Worm (Caenorhabditis elegans) whole organism, L1 larva: ENCODE measurements around the gene snf-9.

ENCODE experiments used
- alr-1 ChIP-seq: fragments of 200-800 bp; sonication (Bioruptor generic); optimal IDR thresholded peaks from 2 replicates; lab custom pipeline; 2018; ENCODE audit warnings: borderline replicate concordance, mild to moderate bottlenecking, missing genetic modification characterization, missing compliant biosample characterization
- elt-3 ChIP-seq, 6 experiments: fragments of 150-350 bp in 1 of 6; sonication (generic microtip); optimal IDR thresholded peaks; 2 replicates each; lab custom pipeline; 2017 to 2018; ENCODE audit warnings: missing biosample characterization in 6 of 6, missing genetic modification characterization in 6 of 6, inconsistent platforms in 1 of 6
- irx-1 ChIP-seq: sonication (generic microtip); optimal IDR thresholded peaks from 2 replicates; lab custom pipeline; 2016; ENCODE audit warnings: missing genetic modification characterization, missing compliant biosample characterization
- lin-13 ChIP-seq: fragments of 150-350 bp; optimal IDR thresholded peaks from 2 replicates; lab custom pipeline; 2014; ENCODE audit warnings: missing biosample characterization, missing genetic modification reagents, missing genetic modification characterization
- lin-35 ChIP-seq, 2 experiments: fragments of 150-350 bp; optimal IDR thresholded peaks; 2 replicates each; lab custom pipeline; 2014; ENCODE audit warnings: missing biosample characterization in 2 of 2, missing genetic modification characterization in 2 of 2, missing genetic modification reagents in 2 of 2
- lsy-2 ChIP-seq, 2 experiments: fragments of 150-350 bp; optimal IDR thresholded peaks; 2 replicates each; lab custom pipeline; 2014; ENCODE audit warnings: missing biosample characterization in 2 of 2, missing genetic modification characterization in 2 of 2
- nhr-28 ChIP-seq: fragments of 150-350 bp; optimal IDR thresholded peaks from 2 replicates; lab custom pipeline; 2014; ENCODE audit warnings: missing biosample characterization, missing genetic modification characterization
- pax-3 ChIP-seq: fragments of 200-800 bp; sonication (Bioruptor generic); optimal IDR thresholded peaks from 2 replicates; lab custom pipeline; 2018; ENCODE audit warnings: mild to moderate bottlenecking, missing genetic modification characterization, moderate library complexity, missing compliant biosample characterization
- pqm-1 ChIP-seq: sonication (generic microtip); optimal IDR thresholded peaks from 3 replicates; lab custom pipeline; 2017; ENCODE audit warnings: missing biosample characterization, missing genetic modification characterization
- snpc-4 ChIP-seq: fragments of 150-350 bp; optimal IDR thresholded peaks from 2 replicates; lab custom pipeline; 2014; ENCODE audit warnings: missing biosample characterization, missing genetic modification characterization
- unc-86 ChIP-seq: sonication (generic microtip); optimal IDR thresholded peaks from 2 replicates; lab custom pipeline; 2016; ENCODE audit warnings: missing genetic modification characterization, missing compliant biosample characterization

DNA sequence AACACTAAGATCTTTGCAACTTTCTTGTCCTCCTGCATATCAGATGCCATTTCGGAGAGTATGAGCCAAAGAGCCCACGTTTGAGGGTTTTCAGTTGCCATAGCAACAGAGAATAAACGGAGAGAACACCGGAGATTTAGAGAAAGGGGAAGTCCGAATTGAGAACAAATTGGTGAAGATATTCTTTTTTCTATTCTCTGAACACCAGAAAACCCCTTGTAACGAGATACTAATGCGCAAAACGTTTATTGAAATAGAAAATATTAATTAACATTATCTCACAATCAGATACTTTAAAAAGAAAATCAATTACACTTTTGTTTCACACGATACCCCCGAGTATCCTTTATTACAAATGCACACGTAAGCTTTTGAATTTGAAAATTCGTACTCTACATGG lies 10.0 kb upstream of the snf-9 start, which contains the start of gene ifta-2:
- TF ChIP-seq nhr-28 (tag; lab: Kevin White, UChicago) (no peak), unc-86 (tag; lab: Kevin White, UChicago) (no peak), elt-3 (tag; optimal IDR thresholded peaks at IDR 0.05; lab: Kevin White, UChicago) (no peak), snpc-4 (no peak), lsy-2 (tag; optimal IDR thresholded peaks at IDR 0.05; lab: Kevin White, UChicago) (no peak), irx-1 (tag; lab: Kevin White, UChicago) (no peak), pax-3 (tag; lab: Kevin White, UChicago) (no peak), pqm-1 (tag; lab: Kevin White, UChicago) (no peak), lin-13 (GFP tag; lab: Kevin White, UChicago) (no peak), alr-1 (tag; lab: Kevin White, UChicago) (no peak), lin-35 (GFP tag; optimal IDR thresholded peaks at IDR 0.05; lab: Kevin White, UChicago) (no peak)
